Worm (Caenorhabditis elegans): ENCODE measurements around the gene F46C8.3.

F46C8.3 gene

DNA sequence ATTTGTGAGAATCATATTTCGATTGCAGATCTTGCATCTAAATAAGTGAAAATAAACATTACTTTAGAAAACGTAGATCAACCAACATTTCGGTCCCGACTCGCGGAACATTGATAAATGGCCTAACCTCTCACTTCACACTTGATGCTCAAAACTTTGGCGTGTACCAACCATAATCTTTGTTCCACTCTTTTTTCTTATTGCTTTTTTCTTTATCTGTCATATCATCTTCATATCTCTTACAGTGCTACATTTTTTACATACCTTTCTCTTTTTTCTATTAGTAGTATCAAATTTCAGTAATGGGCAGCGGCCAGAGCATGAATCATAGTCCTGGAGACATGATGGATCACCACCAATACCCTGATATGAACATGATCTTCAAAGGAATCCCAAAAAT lies at the start of gene F46C8.3:
Gene F46C8.3 (plus strand): TSS at position 301 of the 400 bp plus-strand sequence.
- TF ChIP-seq hsf-1 (GFP tag; IDR thresholded peaks at IDR 0.05) (no peak), D2030.7 (GFP tag; IDR thresholded peaks at IDR 0.05) (no peak), bed-1 (GFP tag; IDR thresholded peaks at IDR 0.05) (no peak), attf-6 (GFP tag; IDR thresholded peaks at IDR 0.05) (no peak), sea-2 (GFP tag; IDR thresholded peaks at IDR 0.05) (no peak), sdz-38 (tag; optimal IDR thresholded peaks at IDR 0.05) (no peak), B0336.3 (GFP tag; IDR thresholded peaks at IDR 0.05) (no peak), F39B2.1 (GFP tag; IDR thresholded peaks at IDR 0.05) (no peak), dpl-1 (GFP tag; optimal IDR thresholded peaks at IDR 0.05) (no peak), pbrm-1 (GFP tag; IDR thresholded peaks at IDR 0.05) (no peak), die-1 (tag; optimal IDR thresholded peaks at IDR 0.05) (no peak), athp-1 (tag; optimal IDR thresholded peaks at IDR 0.05) (no peak), aptf-2 (GFP tag; conservative IDR thresholded peaks at IDR 0.05) (no peak), C06A6.2 (GFP tag; conservative IDR thresholded peaks at IDR 0.05) (no peak), ZK185.1 (tag; optimal IDR thresholded peaks at IDR 0.05; ENCODE audit: poor library complexity, severe bottlenecking) (no peak)

DNA sequence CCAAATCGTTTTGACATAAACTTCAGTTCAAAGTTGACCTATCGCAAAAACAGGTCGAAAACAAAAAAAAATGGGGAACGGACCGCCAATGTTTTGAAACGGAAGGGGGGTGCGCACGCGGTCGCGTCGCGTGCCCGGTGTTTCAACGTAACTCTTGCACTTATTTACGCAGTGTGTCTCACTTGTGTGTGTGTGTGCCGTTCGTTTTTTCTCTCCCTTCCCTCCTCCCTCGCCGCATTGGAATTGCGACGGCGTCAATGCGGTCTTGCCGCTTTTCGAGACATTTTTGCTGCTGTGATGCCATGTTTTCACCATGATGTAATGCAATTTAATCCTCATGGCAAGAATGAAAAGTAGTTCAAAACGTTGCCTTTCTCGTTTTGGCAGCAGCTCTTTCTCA lies 46.9 kb upstream of the F46C8.3 start:
- no peak for TF ChIP-seq let-607 (tag; optimal IDR thresholded peaks at IDR 0.05)
- TF ChIP-seq F57C9.4 (tag; optimal IDR thresholded peaks at IDR 0.05), result no peak
- no peak for TF ChIP-seq ceh-100 (GFP tag; IDR thresholded peaks at IDR 0.05)
- no peak for TF ChIP-seq mxl-1 (tag; optimal IDR thresholded peaks at IDR 0.05)
- no peak for TF ChIP-seq zim-3 (tag; optimal IDR thresholded peaks at IDR 0.05)
- TF ChIP-seq ztf-18 (tag; optimal IDR thresholded peaks at IDR 0.05), result peak; percentile 0
- peak; percentile 86 for TF ChIP-seq zfh-2 (GFP tag; conservative IDR thresholded peaks at IDR 0.05)
- TF ChIP-seq egrh-3 (GFP tag; IDR thresholded peaks at IDR 0.05), result no peak
- no peak for TF ChIP-seq athp-1 (tag; optimal IDR thresholded peaks at IDR 0.05)
- TF ChIP-seq egl-44 (GFP tag; IDR thresholded peaks at IDR 0.05), result no peak; the same call in 1 of the 2 replicates
- TF ChIP-seq Y79H2A.3 (GFP tag; conservative IDR thresholded peaks at IDR 0.05), result no peak
- no peak for TF ChIP-seq B0019.2 (GFP tag; conservative IDR thresholded peaks at IDR 0.05)
- no peak for TF ChIP-seq nfya-1 (tag; optimal IDR thresholded peaks at IDR 0.05; ENCODE audit: borderline replicate concordance, insufficient read depth)
- no peak for TF ChIP-seq ceh-58 (GFP tag; IDR thresholded peaks at IDR 0.05)
- TF ChIP-seq hlh-12 (tag; optimal IDR thresholded peaks at IDR 0.05), result no peak
- TF ChIP-seq F23B12.7 (tag; optimal IDR thresholded peaks at IDR 0.05; ENCODE audit: insufficient read depth), result no peak
- no peak for TF ChIP-seq chd-7 (tag; optimal IDR thresholded peaks at IDR 0.05)
- TF ChIP-seq bed-1 (GFP tag; IDR thresholded peaks at IDR 0.05), result no peak
- TF ChIP-seq lir-1 (GFP tag; conservative IDR thresholded peaks at IDR 0.05), result no peak
- TF ChIP-seq ztf-6 (GFP tag; IDR thresholded peaks at IDR 0.05), result no peak
- TF ChIP-seq F37B4.10 (GFP tag; IDR thresholded peaks at IDR 0.05), result no peak
- no peak for TF ChIP-seq somi-1 (GFP tag; optimal IDR thresholded peaks at IDR 0.05)
- no peak for TF ChIP-seq Y67H2A.10 (GFP tag; conservative IDR thresholded peaks at IDR 0.05)
- TF ChIP-seq akir-1 (GFP tag; optimal IDR thresholded peaks at IDR 0.05), result no peak
- no peak for TF ChIP-seq B0035.1 (tag; optimal IDR thresholded peaks at IDR 0.05)
- TF ChIP-seq egl-18 (GFP tag; IDR thresholded peaks at IDR 0.05), result no peak
- TF ChIP-seq efl-1 (GFP tag; optimal IDR thresholded peaks at IDR 0.05), result no peak
- no peak for TF ChIP-seq Y53F4B.3 (GFP tag; IDR thresholded peaks at IDR 0.05)
- TF ChIP-seq B0261.1 (tag; optimal IDR thresholded peaks at IDR 0.05), result no peak
- TF ChIP-seq C06A6.2 (GFP tag; conservative IDR thresholded peaks at IDR 0.05), result no peak
- TF ChIP-seq F57A8.1 (GFP tag; optimal IDR thresholded peaks at IDR 0.05), result no peak
- TF ChIP-seq nhr-120 (GFP tag; IDR thresholded peaks at IDR 0.05), result no peak
- TF ChIP-seq B0336.3 (GFP tag; IDR thresholded peaks at IDR 0.05), result no peak
- no peak for TF ChIP-seq rcor-1 (GFP tag; IDR thresholded peaks at IDR 0.05)
- TF ChIP-seq aptf-3 (GFP tag; IDR thresholded peaks at IDR 0.05), result no peak
- TF ChIP-seq mcd-1 (GFP tag; IDR thresholded peaks at IDR 0.05), result no peak
- no peak for TF ChIP-seq ceh-40 (GFP tag; IDR thresholded peaks at IDR 0.05)
- TF ChIP-seq ztf-28 (GFP tag; IDR thresholded peaks at IDR 0.05), result no peak
